Fruit fly (Drosophila melanogaster) whole organism: ENCODE measurements around the gene jub.

ENCODE experiments used
- CG8478 ChIP-seq: fragments of >200 bp; optimal IDR thresholded peaks from 2 replicates; lab custom pipeline; 2018; ENCODE audit warnings: inconsistent platforms
- Dll ChIP-seq: fragments of >200 bp; optimal IDR thresholded peaks from 2 replicates; lab custom pipeline; 2017
- EcR ChIP-seq, 2 experiments: fragments of >200 bp; optimal IDR thresholded peaks; 2 replicates each; lab custom pipeline; 2017; ENCODE audit warnings: missing biosample characterization in 2 of 2, missing genetic modification characterization in 2 of 2, missing genetic modification reagents in 2 of 2
- pan ChIP-seq: fragments of >200 bp; optimal IDR thresholded peaks from 2 replicates; lab custom pipeline; 2017
- psq ChIP-seq: fragments of >200 bp; optimal IDR thresholded peaks from 2 replicates; lab custom pipeline; 2017
- usp ChIP-seq: fragments of >200 bp; optimal IDR thresholded peaks from 2 replicates; lab custom pipeline; 2017; ENCODE audit warnings: missing biosample characterization, missing genetic modification characterization, mixed read lengths

jub gene

DNA sequence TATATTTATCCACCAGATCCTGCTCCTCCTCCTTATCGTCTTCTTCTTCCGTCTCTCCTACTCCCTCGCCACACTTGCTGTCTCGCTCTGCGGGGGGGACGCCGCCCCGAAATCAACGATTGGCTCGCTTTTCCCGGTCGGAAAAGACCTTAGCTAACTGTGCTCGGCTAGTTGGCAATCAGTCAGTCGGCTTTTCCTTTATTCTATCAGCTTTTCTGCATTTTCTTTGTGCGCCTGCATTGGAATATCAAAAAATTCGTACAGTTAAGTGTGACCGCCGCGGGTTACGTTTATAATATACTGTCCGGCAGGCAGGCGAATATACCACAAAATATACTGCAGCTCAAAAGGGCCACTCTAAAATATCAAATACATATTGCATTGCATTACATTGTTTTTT, at the start of gene jub:
jub (minus strand) TSS at position 289 of the 400 bp plus-strand sequence.
- TF ChIP-seq CG8478 (no peak), usp (GFP tag; lab: Kevin White, UChicago) (no peak), EcR (GFP tag; optimal IDR thresholded peaks at IDR 0.05; lab: Kevin White, UChicago) (no peak), Dll (lab: Kevin White, UChicago) (no peak), psq (no peak), pan (lab: Kevin White, UChicago) (no peak)

DNA sequence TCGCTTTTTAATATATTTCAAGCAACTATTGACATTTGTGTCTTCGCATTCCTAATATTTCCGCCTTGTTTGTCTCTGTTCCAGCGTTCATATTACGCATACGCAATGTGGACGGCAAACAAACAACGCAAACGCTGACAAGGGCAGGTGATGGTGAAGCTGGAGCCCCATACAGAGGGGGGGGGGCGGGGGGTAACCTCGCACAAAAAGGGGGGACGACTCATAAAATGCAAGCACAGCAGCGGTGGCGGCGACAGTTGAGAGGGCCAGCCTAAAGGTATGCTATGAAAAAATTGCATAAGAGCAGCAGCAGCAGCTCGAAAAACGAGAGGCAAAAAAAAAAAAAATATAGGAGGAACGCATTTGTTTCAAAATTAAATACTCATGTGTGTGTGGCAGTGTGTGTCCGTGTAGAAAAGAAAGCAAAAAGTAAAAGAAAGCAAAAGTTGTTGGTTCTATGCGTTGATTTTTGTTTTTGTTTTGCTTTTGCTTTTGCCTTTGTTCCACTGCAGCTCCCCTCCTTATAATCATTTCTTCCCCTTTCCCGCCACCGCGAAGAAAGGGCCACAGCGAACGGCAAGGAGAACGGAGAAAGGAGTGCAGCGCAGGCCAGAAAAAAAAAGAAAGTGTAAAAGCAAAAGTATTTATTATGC, 49.2 kb upstream of the jub start:
- no peak for TF ChIP-seq CG8478
- no peak for TF ChIP-seq psq
- TF ChIP-seq pan (lab: Kevin White, UChicago) = no peak
- no peak for TF ChIP-seq usp (GFP tag; lab: Kevin White, UChicago)
- TF ChIP-seq EcR (GFP tag; optimal IDR thresholded peaks at IDR 0.05; lab: Kevin White, UChicago) = no peak
- no peak for TF ChIP-seq Dll (lab: Kevin White, UChicago)

DNA sequence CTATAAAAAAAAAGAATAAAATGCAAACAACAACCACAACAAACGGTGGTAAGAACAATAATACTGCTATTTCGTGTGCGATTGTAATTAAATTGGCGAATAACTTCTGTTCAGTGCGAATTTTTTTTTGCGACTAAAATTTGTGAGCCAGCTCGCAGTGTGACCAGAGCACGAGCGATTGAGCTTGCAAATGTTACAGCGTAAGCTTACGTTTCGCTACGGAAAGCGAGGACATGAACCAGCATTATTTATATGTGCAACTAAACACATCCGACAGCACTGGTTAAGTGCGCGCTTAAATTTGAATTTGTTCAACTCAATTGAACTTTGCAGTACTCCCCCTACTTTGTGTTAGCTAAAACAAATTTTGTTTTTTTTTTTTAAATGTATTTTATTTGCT, 15.6 kb upstream of the jub start, which contains the start of gene AMPdeam:
AMPdeam (minus strand) TSS at position 139 of the 400 bp plus-strand sequence.
- TF ChIP-seq pan (lab: Kevin White, UChicago) = no peak
- no peak for TF ChIP-seq psq

DNA sequence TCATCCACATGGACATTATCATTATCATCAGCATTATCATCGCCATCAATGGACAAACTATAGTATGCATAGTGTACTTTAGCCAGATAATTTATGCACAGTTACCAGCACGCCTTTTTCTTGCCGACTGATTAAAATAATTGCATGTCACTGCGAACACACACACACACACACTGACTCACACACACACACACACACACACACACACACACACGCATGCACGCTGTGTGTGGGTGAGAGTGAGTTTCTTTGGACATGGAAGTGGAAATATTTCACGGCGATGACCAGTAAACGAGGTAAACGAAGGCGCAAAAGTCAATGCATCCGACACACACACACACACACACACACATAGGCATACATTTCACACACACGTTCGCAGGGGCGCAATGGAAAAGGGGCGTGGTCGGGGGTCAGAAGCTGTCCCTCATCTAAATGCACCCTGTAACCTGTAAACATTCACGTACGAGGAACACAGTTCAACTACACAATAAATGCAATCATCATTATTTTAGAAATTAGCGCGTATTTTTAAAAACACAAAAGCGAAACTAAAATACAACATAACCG, 14.3 kb upstream of the jub start:
- TF ChIP-seq psq (no peak), CG8478 (no peak), EcR (GFP tag; optimal IDR thresholded peaks at IDR 0.05; lab: Kevin White, UChicago) (no peak), usp (GFP tag; lab: Kevin White, UChicago) (no peak), Dll (lab: Kevin White, UChicago) (no peak), pan (lab: Kevin White, UChicago) (no peak)

DNA sequence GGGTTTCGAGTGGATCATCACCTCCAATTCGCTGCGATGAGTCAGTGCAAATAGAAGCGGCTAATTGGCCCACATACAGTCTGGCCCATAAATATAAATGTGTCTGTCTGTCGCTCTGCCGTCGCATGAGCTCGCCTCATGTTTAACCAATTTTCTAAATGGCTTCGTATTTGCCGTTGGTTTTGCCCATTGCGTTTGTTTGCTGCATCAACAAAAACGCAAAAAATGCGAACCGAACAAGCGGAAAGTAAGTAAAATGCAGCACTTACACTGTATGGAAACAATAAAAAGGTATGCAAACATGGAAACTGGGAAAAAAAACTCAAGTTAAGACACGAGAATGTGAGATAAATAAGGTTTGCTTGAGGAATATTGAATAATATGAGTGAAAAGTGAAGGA, 13.4 kb upstream of the jub start:
- TF ChIP-seq EcR (GFP tag; optimal IDR thresholded peaks at IDR 0.05; lab: Kevin White, UChicago) (no peak), psq (no peak), Dll (lab: Kevin White, UChicago) (no peak), usp (GFP tag; lab: Kevin White, UChicago) (no peak), CG8478 (no peak), pan (lab: Kevin White, UChicago) (no peak)

DNA sequence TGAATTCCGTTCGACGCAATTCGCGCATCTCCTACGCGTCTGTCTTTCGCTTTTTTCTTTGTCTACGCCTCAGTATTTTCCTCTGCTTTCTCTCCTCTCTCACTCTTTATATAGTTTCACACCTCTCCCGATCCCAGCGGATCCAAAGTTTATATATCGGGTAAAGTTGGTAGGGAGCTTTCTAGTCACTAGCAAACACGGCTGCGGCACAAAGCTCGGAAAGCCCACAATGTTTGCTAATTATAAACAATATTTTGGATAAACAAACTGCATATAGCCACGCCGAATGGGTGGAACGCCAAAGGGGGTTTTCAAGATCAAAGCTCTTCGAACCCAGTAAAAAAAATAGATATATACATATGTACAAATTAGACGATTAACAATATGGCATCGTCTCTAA, 10.0 kb upstream of the jub start:
- TF ChIP-seq pan (lab: Kevin White, UChicago) = no peak
- TF ChIP-seq CG8478 = no peak
- TF ChIP-seq EcR (GFP tag; optimal IDR thresholded peaks at IDR 0.05; lab: Kevin White, UChicago) = no peak
- no peak for TF ChIP-seq Dll (lab: Kevin White, UChicago)
- TF ChIP-seq psq = no peak
- no peak for TF ChIP-seq usp (GFP tag; lab: Kevin White, UChicago)

DNA sequence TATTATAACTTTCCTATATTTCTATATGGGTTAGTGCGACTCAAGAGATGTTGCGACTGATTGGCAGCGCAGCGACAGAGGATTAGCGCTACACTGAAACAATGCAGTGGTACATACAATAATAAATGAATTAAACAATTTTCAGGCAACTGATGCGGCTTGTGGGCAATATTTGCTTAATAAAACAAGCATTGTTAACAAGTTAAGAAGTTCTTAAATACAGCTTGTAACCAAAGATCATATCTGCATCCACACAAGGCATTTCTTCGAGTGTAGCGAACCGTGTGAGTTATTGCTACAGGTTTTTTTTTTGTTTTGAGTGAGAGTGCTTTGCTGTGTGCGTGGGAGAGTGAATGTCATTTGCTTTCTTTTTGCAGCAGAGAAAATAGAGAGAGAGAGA, 8.8 kb upstream of the jub start:
- no peak for TF ChIP-seq Dll (lab: Kevin White, UChicago)
- TF ChIP-seq CG8478 = no peak
- TF ChIP-seq EcR (GFP tag; optimal IDR thresholded peaks at IDR 0.05; lab: Kevin White, UChicago) = no peak
- TF ChIP-seq usp (GFP tag; lab: Kevin White, UChicago) = no peak
- TF ChIP-seq psq = no peak
- no peak for TF ChIP-seq pan (lab: Kevin White, UChicago)

DNA sequence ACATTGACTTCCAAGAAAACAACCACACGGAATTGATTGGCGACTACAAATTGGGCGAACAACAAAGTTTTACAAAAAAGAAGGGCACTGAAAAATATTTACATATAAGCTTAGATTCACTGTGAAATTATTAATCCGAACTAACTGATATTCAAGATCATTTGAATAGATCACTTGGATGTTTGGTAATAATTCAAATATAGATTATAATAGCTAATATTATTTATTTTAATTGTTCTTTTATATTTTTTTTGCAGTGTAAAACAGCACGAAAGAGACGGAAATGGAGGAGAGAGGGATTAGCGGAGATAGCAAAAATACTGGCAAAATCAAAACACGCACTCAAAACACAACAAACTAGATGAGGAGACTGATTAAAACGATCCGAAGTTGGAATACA, 8.1 kb upstream of the jub start:
- TF ChIP-seq pan (lab: Kevin White, UChicago) (no peak), CG8478 (no peak), EcR (GFP tag; optimal IDR thresholded peaks at IDR 0.05; lab: Kevin White, UChicago) (no peak)

DNA sequence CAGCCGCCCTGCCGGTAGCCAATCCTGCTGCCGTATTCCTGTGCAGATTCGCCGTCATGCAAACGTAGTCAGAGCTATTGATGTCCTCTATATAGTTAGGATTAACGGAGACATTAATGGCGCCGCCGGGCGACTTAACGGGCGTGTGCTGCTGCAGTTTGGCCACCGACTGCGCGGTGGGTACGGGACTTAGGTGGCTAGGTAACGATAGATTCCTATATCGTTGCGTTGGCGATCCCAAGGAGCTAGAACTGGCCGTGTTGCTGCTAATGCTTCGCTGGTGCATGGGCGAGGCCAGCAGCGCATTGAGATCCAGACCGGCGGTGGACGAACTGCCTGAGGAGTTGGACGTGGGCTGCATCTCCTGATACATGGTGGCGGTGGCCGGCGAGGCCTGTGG, 1.2 kb downstream of the jub start:
- no peak for TF ChIP-seq usp (GFP tag; lab: Kevin White, UChicago)

DNA sequence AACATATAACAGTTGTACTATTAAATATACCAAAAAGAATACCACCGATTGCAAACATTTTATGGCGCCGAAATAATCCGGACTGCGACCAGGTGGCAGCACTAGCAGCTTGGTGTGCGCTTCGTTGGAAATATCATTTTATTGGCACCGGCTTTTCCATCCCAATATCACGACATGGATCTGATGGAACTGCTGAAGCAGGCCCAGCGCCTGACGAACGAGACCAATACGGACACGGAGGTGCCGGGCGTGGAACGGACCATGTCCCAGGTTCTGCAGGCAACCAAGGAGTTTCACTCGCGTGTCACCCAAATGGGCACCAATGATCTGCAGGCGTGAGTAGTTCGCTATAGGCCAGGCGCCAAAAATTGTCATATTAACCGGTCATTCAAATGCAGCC, 7.4 kb downstream of the jub start, which contains the start of gene Nup93-1:
Nup93-1 (plus strand) TSS at position 74 of the 400 bp plus-strand sequence.
- TF ChIP-seq Dll (lab: Kevin White, UChicago) (no peak), usp (GFP tag; lab: Kevin White, UChicago) (no peak), EcR (GFP tag; optimal IDR thresholded peaks at IDR 0.05; lab: Kevin White, UChicago) (no peak), CG8478 (no peak), psq (no peak), pan (lab: Kevin White, UChicago) (no peak)

DNA sequence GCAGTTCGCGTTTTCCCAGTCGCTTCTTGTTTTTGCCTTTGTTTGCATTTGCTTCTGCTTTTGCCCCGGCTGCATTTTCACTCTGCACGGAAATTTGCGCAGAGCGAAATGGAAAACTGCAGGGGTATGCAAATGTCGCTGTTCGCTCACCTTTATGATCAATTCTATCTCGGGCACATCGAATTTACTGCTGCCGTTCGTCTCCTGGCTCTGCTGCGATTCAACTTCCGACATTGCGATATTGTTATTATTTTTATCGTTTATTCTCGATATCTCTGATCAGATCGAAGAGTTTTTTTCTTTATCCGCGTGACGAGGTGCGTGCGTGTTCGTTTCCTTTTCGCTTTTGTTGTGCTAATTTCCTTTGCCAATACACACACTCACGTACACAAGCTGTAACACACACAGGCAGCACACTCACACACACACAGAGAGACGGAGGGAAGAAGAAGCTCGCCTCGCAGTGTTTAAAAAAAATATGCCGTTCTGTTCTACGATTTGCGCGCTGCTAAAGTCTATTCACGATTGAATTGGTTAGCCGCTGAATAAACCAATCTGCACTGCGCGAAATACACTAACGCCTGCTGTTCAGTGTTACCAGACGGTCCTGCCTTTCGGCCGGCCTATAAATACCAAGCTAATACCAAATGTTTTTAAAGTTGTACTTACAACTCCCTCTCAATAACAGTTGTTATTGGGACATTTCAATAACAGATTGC, 8.2 kb downstream of the jub start, which contains the start of gene Clic:
Clic (minus strand) TSS at position 533 of the 719 bp plus-strand sequence.
- TF ChIP-seq CG8478 (no peak), usp (GFP tag; lab: Kevin White, UChicago) (no peak), psq (no peak), EcR (GFP tag; optimal IDR thresholded peaks at IDR 0.05; lab: Kevin White, UChicago) (no peak), pan (lab: Kevin White, UChicago) (no peak), Dll (lab: Kevin White, UChicago) (no peak)

DNA sequence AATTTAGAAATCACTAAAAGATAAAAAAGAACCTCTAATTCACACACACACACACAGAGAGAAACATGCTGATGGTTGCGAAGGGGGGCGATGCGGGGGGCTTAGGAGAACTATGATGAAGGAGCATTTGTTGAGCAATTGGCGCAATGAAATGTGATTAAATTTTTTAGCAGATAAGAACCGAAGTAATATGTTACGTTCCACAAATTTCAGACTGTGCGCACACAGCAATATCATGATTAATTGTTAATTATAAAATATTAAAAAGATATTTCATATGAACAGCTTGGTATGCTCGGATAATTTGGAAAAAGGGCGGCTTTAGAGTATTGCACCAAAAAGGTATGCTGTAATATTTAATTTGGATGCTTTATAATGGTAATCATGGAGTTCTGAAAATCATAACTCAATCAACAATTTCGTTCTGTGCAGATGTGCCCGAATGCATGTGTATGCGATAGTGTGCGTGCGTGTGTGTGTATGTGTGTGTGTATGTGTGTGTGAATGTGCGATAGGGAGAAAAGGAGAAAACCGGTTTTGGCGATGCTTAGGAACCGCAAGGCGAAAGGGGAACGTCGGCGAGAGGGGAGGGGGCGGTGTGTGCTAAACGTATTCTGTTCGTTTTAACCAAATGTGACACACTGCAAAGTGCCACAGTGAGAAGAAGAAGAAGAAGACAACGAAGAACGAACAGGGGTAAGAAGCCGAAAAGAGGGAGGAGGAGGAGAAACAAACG, 8.9 kb downstream of the jub start:
- TF ChIP-seq usp (GFP tag; lab: Kevin White, UChicago) (no peak), CG8478 (no peak), psq (no peak), EcR (GFP tag; optimal IDR thresholded peaks at IDR 0.05; lab: Kevin White, UChicago) (no peak), Dll (lab: Kevin White, UChicago) (no peak), pan (lab: Kevin White, UChicago) (no peak)
